Fruit fly (Drosophila melanogaster) whole organism, embryonic: ENCODE data around the gene sage.

ENCODE experiments used
- Abd-B ChIP-seq: fragments of 200-800 bp; sonication (Bioruptor generic); optimal IDR thresholded peaks from 2 replicates; lab custom pipeline; 2018; ENCODE audit warnings: missing biosample characterization, mild to moderate bottlenecking, missing genetic modification characterization, moderate library complexity
- BEAF-32 ChIP-seq: fragments of 200-800 bp; sonication (Bioruptor generic); optimal IDR thresholded peaks from 3 replicates; lab custom pipeline; 2017; ENCODE audit warnings: missing biosample characterization, missing genetic modification characterization, mild to moderate bottlenecking, moderate library complexity, missing genetic modification reagents
- Bgb ChIP-seq: fragments of 200-800 bp; sonication (Bioruptor generic); IDR thresholded peaks from 2 replicates; pipeline ENCODE4 v1.3.6; 2022; ENCODE audit warnings: missing biosample characterization, missing genetic modification characterization; ENCODE audit not compliant: partially characterized antibody
- CG10321 ChIP-seq: fragments of 200-800 bp; sonication (Bioruptor generic); IDR thresholded peaks from 2 replicates; pipeline ENCODE4 v1.3.6; 2022; ENCODE audit warnings: missing biosample characterization, missing genetic modification characterization
- CG11723 ChIP-seq: fragments of 200-800 bp; sonication (Bioruptor generic); optimal IDR thresholded peaks from 2 replicates; lab custom pipeline; 2017; ENCODE audit warnings: missing biosample characterization, mild to moderate bottlenecking, missing genetic modification characterization
- CG13123 ChIP-seq: fragments of 200-800 bp; sonication (Bioruptor generic); optimal IDR thresholded peaks from 2 replicates; lab custom pipeline; 2016; ENCODE audit warnings: missing biosample characterization, missing genetic modification characterization
- CG13775 ChIP-seq: fragments of 200-800 bp; sonication (Bioruptor generic); optimal IDR thresholded peaks from 3 replicates; lab custom pipeline; 2017; ENCODE audit warnings: missing biosample characterization, mild to moderate bottlenecking, missing genetic modification characterization
- CG14050 ChIP-seq: fragments of 200-800 bp; sonication (Bioruptor generic); IDR thresholded peaks from 3 replicates; pipeline ENCODE4 v1.3.6; 2022; ENCODE audit warnings: missing biosample characterization, missing genetic modification characterization
- CG16779 ChIP-seq: fragments of 200-800 bp; sonication (Bioruptor generic); IDR thresholded peaks from 2 replicates; pipeline ENCODE4 v1.3.6; 2022; ENCODE audit warnings: missing biosample characterization, missing genetic modification characterization
- CG17385 ChIP-seq: fragments of 200-800 bp; sonication (Bioruptor generic); optimal IDR thresholded peaks from 3 replicates; lab custom pipeline; 2018; ENCODE audit warnings: missing biosample characterization, mild to moderate bottlenecking, missing genetic modification characterization
- CG3281 ChIP-seq: fragments of 200-800 bp; sonication (Bioruptor generic); optimal IDR thresholded peaks from 3 replicates; lab custom pipeline; 2017; ENCODE audit warnings: missing biosample characterization, mild to moderate bottlenecking, missing genetic modification characterization
- CG3407 ChIP-seq: fragments of 200-800 bp; sonication (Bioruptor generic); optimal IDR thresholded peaks from 2 replicates; lab custom pipeline; 2018; ENCODE audit warnings: missing biosample characterization, mild to moderate bottlenecking, missing genetic modification characterization
- CG43689 ChIP-seq: fragments of 200-800 bp; sonication (Bioruptor generic); IDR thresholded peaks from 2 replicates; pipeline ENCODE4 v1.3.6; 2022; ENCODE audit warnings: missing biosample characterization, missing genetic modification characterization
- CG5180 ChIP-seq: fragments of 200-800 bp; sonication (Bioruptor generic); optimal IDR thresholded peaks from 3 replicates; lab custom pipeline; 2017; ENCODE audit warnings: missing biosample characterization, missing genetic modification characterization, mild to moderate bottlenecking, moderate library complexity, missing genetic modification reagents
- CG5953 ChIP-seq: fragments of 200-800 bp; sonication (Bioruptor generic); IDR thresholded peaks from 2 replicates; pipeline ENCODE4 v1.3.6; 2022; ENCODE audit warnings: missing biosample characterization, missing genetic modification characterization
- CG6683 ChIP-seq: fragments of 200-800 bp; sonication (Bioruptor generic); optimal IDR thresholded peaks from 2 replicates; lab custom pipeline; 2017; ENCODE audit warnings: missing biosample characterization, mild to moderate bottlenecking, missing genetic modification characterization, missing genetic modification reagents
- CG7839 ChIP-seq: fragments of 200-800 bp; sonication (Bioruptor generic); optimal IDR thresholded peaks from 3 replicates; lab custom pipeline; 2018; ENCODE audit warnings: missing biosample characterization, mild to moderate bottlenecking, missing genetic modification characterization, moderate library complexity
- CkIIα-i1 ChIP-seq: fragments of 200-800 bp; sonication (Bioruptor generic); IDR thresholded peaks from 2 replicates; pipeline ENCODE4 v1.3.6; 2022; ENCODE audit warnings: missing biosample characterization, missing genetic modification characterization
- Deaf1 ChIP-seq: fragments of 200-800 bp; optimal IDR thresholded peaks from 3 replicates; lab custom pipeline; 2019; ENCODE audit warnings: missing biosample characterization, mild to moderate bottlenecking, missing genetic modification characterization, moderate library complexity
- Ets97D ChIP-seq: fragments of 200-800 bp; sonication (Bioruptor generic); optimal IDR thresholded peaks from 3 replicates; lab custom pipeline; 2016; ENCODE audit warnings: missing biosample characterization, missing genetic modification characterization
- Hand ChIP-seq: fragments of 200-800 bp; sonication (Bioruptor generic); optimal IDR thresholded peaks from 2 replicates; lab custom pipeline; 2017; ENCODE audit warnings: mild to moderate bottlenecking, missing biosample characterization, missing genetic modification reagents, missing genetic modification characterization
- Lhr ChIP-seq: fragments of 200-800 bp; sonication (Bioruptor generic); optimal IDR thresholded peaks from 3 replicates; lab custom pipeline; 2017; ENCODE audit warnings: mild to moderate bottlenecking, missing biosample characterization, missing genetic modification reagents, missing genetic modification characterization
- Lim3 ChIP-seq: fragments of 200-800 bp; sonication (Bioruptor generic); IDR thresholded peaks from 2 replicates; pipeline ENCODE4 v1.3.6; 2022; ENCODE audit warnings: missing biosample characterization, missing genetic modification characterization
- Meics ChIP-seq: fragments of 200-800 bp; sonication (Bioruptor generic); optimal IDR thresholded peaks from 2 replicates; lab custom pipeline; 2017; ENCODE audit warnings: missing biosample characterization, mild to moderate bottlenecking, missing genetic modification characterization
- Poxn ChIP-seq: fragments of 200-800 bp; sonication (Bioruptor generic); IDR thresholded peaks from 2 replicates; pipeline ENCODE4 v1.3.6; 2022; ENCODE audit warnings: missing biosample characterization, missing genetic modification characterization
- ab ChIP-seq: fragments of 200-800 bp; sonication (Bioruptor generic); optimal IDR thresholded peaks from 2 replicates; lab custom pipeline; 2016; ENCODE audit warnings: missing biosample characterization, missing genetic modification characterization
- az2 ChIP-seq: fragments of 200-800 bp; sonication (Bioruptor generic); optimal IDR thresholded peaks from 3 replicates; lab custom pipeline; 2016; ENCODE audit warnings: missing biosample characterization, missing genetic modification characterization
- ci ChIP-seq: fragments of 200-800 bp; sonication (Bioruptor generic); IDR thresholded peaks from 3 replicates; pipeline ENCODE4 v1.3.6; 2022; ENCODE audit warnings: missing biosample characterization, missing genetic modification characterization
- cwo ChIP-seq: fragments of 200-800 bp; sonication (Bioruptor generic); optimal IDR thresholded peaks from 3 replicates; lab custom pipeline; 2017; ENCODE audit warnings: missing biosample characterization, missing genetic modification characterization, mild to moderate bottlenecking, moderate library complexity, missing genetic modification reagents
- dm ChIP-seq: fragments of 200-800 bp; sonication (Bioruptor generic); optimal IDR thresholded peaks from 3 replicates; lab custom pipeline; 2016; ENCODE audit warnings: missing biosample characterization, missing genetic modification characterization
- eve ChIP-seq, 2 experiments: fragments of >200 bp; optimal IDR thresholded peaks; 2 replicates each; lab custom pipeline; 2017; ENCODE audit warnings: missing biosample characterization in 2 of 2, missing genetic modification characterization in 2 of 2
- fd96Cb ChIP-seq: fragments of 200-800 bp; sonication (Bioruptor generic); optimal IDR thresholded peaks from 2 replicates; lab custom pipeline; 2018; ENCODE audit warnings: missing biosample characterization, mild to moderate bottlenecking, missing genetic modification characterization, moderate library complexity
- h ChIP-seq: fragments of >200 bp; optimal IDR thresholded peaks from 2 replicates; lab custom pipeline; 2017
- hbn ChIP-seq: fragments of 200-800 bp; sonication (Bioruptor generic); IDR thresholded peaks from 2 replicates; pipeline ENCODE4 v1.3.6; 2022; ENCODE audit warnings: missing biosample characterization, missing genetic modification characterization; ENCODE audit not compliant: partially characterized antibody
- hkb ChIP-seq, 2 experiments: fragments of 200-800 bp in 1 of 2; fragments of >200 bp in 1 of 2; sonication (Bioruptor generic) in 1 of 2; IDR thresholded peaks in 1 of 2; optimal IDR thresholded peaks in 1 of 2; 2 replicates each; pipeline versions ENCODE4 v1.3.6 to Lab custom; 2017 to 2022; ENCODE audit warnings: missing biosample characterization in 1 of 2, missing genetic modification characterization in 1 of 2
- lov ChIP-seq, 2 experiments: fragments of 200-800 bp in 1 of 2; fragments of >200 bp in 1 of 2; sonication (Bioruptor generic) in 1 of 2; IDR thresholded peaks in 1 of 2; optimal IDR thresholded peaks in 1 of 2; 2 replicates in 1 of 2; 3 replicates in 1 of 2; pipeline versions ENCODE4 v1.3.6 to Lab custom; 2017 to 2022; ENCODE audit warnings: missing biosample characterization in 1 of 2, missing genetic modification characterization in 1 of 2
- mld ChIP-seq: fragments of 200-800 bp; sonication (Bioruptor generic); IDR thresholded peaks from 3 replicates; pipeline ENCODE4 v1.3.6; 2022; ENCODE audit warnings: missing biosample characterization, missing genetic modification characterization; ENCODE audit not compliant: partially characterized antibody
- org-1 ChIP-seq: fragments of 200-800 bp; sonication (Bioruptor generic); optimal IDR thresholded peaks from 2 replicates; lab custom pipeline; 2017; ENCODE audit warnings: missing biosample characterization, missing genetic modification characterization
- pan ChIP-seq, 4 experiments: fragments of >200 bp in 3 of 4; fragments of 200-800 bp in 1 of 4; sonication (Bioruptor generic) in 1 of 4; optimal IDR thresholded peaks in 3 of 4; IDR thresholded peaks in 1 of 4; 2 replicates each; pipeline versions ENCODE4 v1.3.6 to Lab custom; 2017 to 2022; ENCODE audit warnings: missing biosample characterization in 2 of 4, missing genetic modification characterization in 2 of 4, mixed read lengths in 1 of 4
- pnt ChIP-seq: fragments of 200-800 bp; sonication (Bioruptor generic); optimal IDR thresholded peaks from 3 replicates; lab custom pipeline; 2016; ENCODE audit warnings: missing biosample characterization, missing genetic modification characterization
- sens-2 ChIP-seq: fragments of 200-800 bp; sonication (Bioruptor generic); IDR thresholded peaks from 2 replicates; pipeline ENCODE4 v1.3.6; 2022; ENCODE audit warnings: missing biosample characterization, missing genetic modification characterization
- sob ChIP-seq: fragments of 200-800 bp; sonication (Bioruptor generic); IDR thresholded peaks from 2 replicates; pipeline ENCODE4 v1.3.6; 2022; ENCODE audit warnings: missing biosample characterization, missing genetic modification characterization
- sr ChIP-seq: fragments of 200-800 bp; sonication (Bioruptor generic); IDR thresholded peaks from 3 replicates; pipeline ENCODE4 v1.3.6; 2022; ENCODE audit warnings: missing biosample characterization, missing genetic modification characterization
- tgo ChIP-seq: fragments of 200-800 bp; sonication (Bioruptor generic); IDR thresholded peaks from 3 replicates; pipeline ENCODE4 v1.3.6; 2022; ENCODE audit warnings: missing biosample characterization, missing genetic modification characterization
- vfl ChIP-seq: fragments of 200-800 bp; sonication (Bioruptor generic); optimal IDR thresholded peaks from 2 replicates; lab custom pipeline; 2016; ENCODE audit warnings: missing biosample characterization, missing genetic modification characterization
- vvl ChIP-seq: fragments of 200-800 bp; sonication (Bioruptor generic); IDR thresholded peaks from 2 replicates; pipeline ENCODE4 v1.3.6; 2022; ENCODE audit warnings: missing biosample characterization, missing genetic modification characterization
- wor ChIP-seq: fragments of 200-800 bp; sonication (Bioruptor generic); IDR thresholded peaks from 2 replicates; pipeline ENCODE4 v1.3.6; 2022; ENCODE audit warnings: missing biosample characterization, missing genetic modification characterization
- zfh1 ChIP-seq: fragments of 200-800 bp; sonication (Bioruptor generic); IDR thresholded peaks from 3 replicates; pipeline ENCODE4 v1.3.6; 2022; ENCODE audit warnings: missing biosample characterization, missing genetic modification characterization

Gene sage

DNA sequence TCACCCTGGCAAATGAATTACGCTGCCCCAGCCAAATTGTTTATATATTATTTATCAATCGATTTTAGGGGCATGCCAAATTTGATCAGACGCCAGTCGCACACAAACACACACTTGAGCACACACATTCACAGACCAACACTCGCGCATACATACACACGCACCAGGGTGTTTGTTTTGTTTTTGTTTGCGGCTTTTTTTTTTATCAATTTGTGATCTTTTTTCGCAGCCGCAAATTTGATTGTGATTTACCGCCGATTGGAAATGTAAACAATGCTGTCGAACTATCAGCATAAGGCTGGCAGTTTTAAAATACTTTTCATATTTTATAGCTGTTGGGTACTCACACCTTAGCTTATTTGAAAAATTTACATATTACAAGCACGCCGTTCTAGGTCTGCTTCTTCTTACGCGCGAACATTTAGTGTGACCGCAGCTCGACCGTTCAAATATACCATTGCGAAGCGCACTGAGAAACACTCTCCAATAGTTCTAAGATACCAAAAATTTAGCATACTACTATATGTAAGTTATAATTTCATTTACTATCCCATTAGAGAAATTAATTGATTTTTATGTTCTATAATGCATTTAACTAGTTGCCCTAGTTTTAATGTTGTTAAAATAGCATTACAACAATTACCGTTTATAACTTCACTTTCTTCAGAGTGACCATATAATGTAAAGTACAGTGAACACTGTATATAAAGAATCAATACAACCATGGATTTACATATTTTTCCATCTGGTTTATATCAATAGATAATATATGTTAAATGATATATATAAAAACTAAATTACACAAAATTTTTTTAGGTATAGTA, 26.5 kb downstream of the sage start, which contains the start of gene pum (continued):
- peak; percentile 44 for TF ChIP-seq BEAF-32
- peak; percentile 21 for TF ChIP-seq fd96Cb (tag; lab: Kevin White, UChicago)
- no peak for TF ChIP-seq Abd-B (GFP tag; lab: Kevin White, UChicago)
- TF ChIP-seq CG17385: peak; percentile 97
- no peak for TF ChIP-seq h (lab: Kevin White, UChicago)
- no peak for TF ChIP-seq ci (GFP tag; lab: Robert Waterston, UW)
- TF ChIP-seq CG13123 (GFP tag; lab: Kevin White, UChicago): no peak
- TF ChIP-seq az2 (GFP tag; lab: Kevin White, UChicago): peak; percentile 47
- TF ChIP-seq CG7839 (tag; lab: Kevin White, UChicago): peak; percentile 67
- no peak for TF ChIP-seq CG14050 (GFP tag; lab: Robert Waterston, UW)
- no peak for TF ChIP-seq mld (GFP tag; lab: Robert Waterston, UW)
- TF ChIP-seq Ets97D (GFP tag; lab: Kevin White, UChicago): no peak
- no peak for TF ChIP-seq Lim3
- peak; percentile 75 for TF ChIP-seq dm (GFP tag; lab: Kevin White, UChicago)
- no peak for TF ChIP-seq CG16779 (GFP tag; lab: Robert Waterston, UW)
- TF ChIP-seq Poxn (GFP tag; lab: Robert Waterston, UW): no peak
- no peak for TF ChIP-seq sr (GFP tag; lab: Robert Waterston, UW)
- no peak for TF ChIP-seq ab (GFP tag; lab: Kevin White, UChicago)
- TF ChIP-seq zfh1 (GFP tag; lab: Robert Waterston, UW): no peak
- TF ChIP-seq Hand (GFP tag; lab: Kevin White, UChicago): no peak
- TF ChIP-seq hkb (optimal IDR thresholded peaks at IDR 0.05; lab: Kevin White, UChicago): no peak
- no peak for TF ChIP-seq hkb (GFP tag; IDR thresholded peaks at IDR 0.05; lab: Robert Waterston, UW)
- TF ChIP-seq CG6683 (GFP tag; lab: Kevin White, UChicago): peak; percentile 28
- no peak for TF ChIP-seq pnt
- TF ChIP-seq org-1: no peak
- 0 out of 2 replicates have a peak, but pooled peaks have one; percentile 4 for TF ChIP-seq sob
- no peak for TF ChIP-seq wor (GFP tag; lab: Robert Waterston, UW)
- no peak for TF ChIP-seq CG5180
- no peak for TF ChIP-seq CG3407 (GFP tag; lab: Kevin White, UChicago)
- TF ChIP-seq vfl (GFP tag; lab: Kevin White, UChicago): no peak
- no peak for TF ChIP-seq sens-2 (GFP tag; lab: Robert Waterston, UW)
- peak; percentile 55 for TF ChIP-seq vvl (GFP tag; lab: Robert Waterston, UW)
- peak; percentile 18 for TF ChIP-seq CG13775 (GFP tag; lab: Kevin White, UChicago)
- TF ChIP-seq eve (GFP tag; optimal IDR thresholded peaks at IDR 0.05; lab: Kevin White, UChicago): no peak
- no peak for TF ChIP-seq pan (optimal IDR thresholded peaks at IDR 0.05; lab: Kevin White, UChicago)
- peak in 1 of 2 experiments; percentile 73 for TF ChIP-seq pan (GFP tag; optimal IDR thresholded peaks at IDR 0.05 in 1 of 2, IDR thresholded peaks at IDR 0.05 in 1 of 2)
- no peak for TF ChIP-seq CG11723 (GFP tag; lab: Kevin White, UChicago)
- TF ChIP-seq lov (optimal IDR thresholded peaks at IDR 0.05; lab: Kevin White, UChicago): no peak
- TF ChIP-seq lov (GFP tag; IDR thresholded peaks at IDR 0.05; lab: Robert Waterston, UW): no peak
- TF ChIP-seq Bgb: no peak
- no peak for TF ChIP-seq CG3281 (GFP tag; lab: Kevin White, UChicago)
- TF ChIP-seq CG10321 (GFP tag; lab: Robert Waterston, UW): no peak
- no peak for TF ChIP-seq cwo (GFP tag; lab: Kevin White, UChicago)
- no peak for TF ChIP-seq CG5953 (GFP tag; lab: Robert Waterston, UW)
- no peak for TF ChIP-seq CG43689 (GFP tag; lab: Robert Waterston, UW)
- TF ChIP-seq Meics (GFP tag; lab: Kevin White, UChicago): peak; percentile 53
- TF ChIP-seq Lhr (GFP tag; lab: Kevin White, UChicago): peak; percentile 65
- peak; percentile 36 for TF ChIP-seq Deaf1
- TF ChIP-seq hbn: peak; percentile 1; the same call in 1 of the 2 replicates
- TF ChIP-seq tgo (GFP tag; lab: Robert Waterston, UW): peak; percentile 70
- no peak for TF ChIP-seq CkIIα-i1
